Fruit fly (Drosophila melanogaster): ENCODE results near the gene robo2.

- TF ChIP-seq CG12155 (GFP tag; optimal IDR thresholded peaks at IDR 0.05) (no peak), CG8359 (GFP tag; optimal IDR thresholded peaks at IDR 0.05; ENCODE audit: borderline replicate concordance) (no peak), CG9437 (GFP tag; optimal IDR thresholded peaks at IDR 0.05) (no peak), crc (GFP tag; optimal IDR thresholded peaks at IDR 0.05) (no peak), YL-1 (GFP tag; optimal IDR thresholded peaks at IDR 0.05) (no peak)
Observed at dm6 chr2L:1386512-1386911, 33.7 kb downstream of the robo2 start.
